Fruit fly (Drosophila melanogaster) whole organism, embryonic: ENCODE measurements around the gene CG42512.

Source experiments
- Abd-B ChIP-seq: fragments of 200-800 bp; sonication (Bioruptor generic); optimal IDR thresholded peaks from 2 replicates; lab custom pipeline; 2018; ENCODE audit warnings: missing biosample characterization, mild to moderate bottlenecking, missing genetic modification characterization, moderate library complexity
- Bdp1 ChIP-seq: fragments of 200-800 bp; sonication (Bioruptor generic); optimal IDR thresholded peaks from 3 replicates; lab custom pipeline; 2016; ENCODE audit warnings: missing biosample characterization, missing genetic modification characterization
- CG10147 ChIP-seq: fragments of 200-800 bp; sonication (Bioruptor generic); optimal IDR thresholded peaks from 2 replicates; lab custom pipeline; 2019; ENCODE audit warnings: missing biosample characterization, mild to moderate bottlenecking, missing genetic modification characterization, moderate library complexity
- CG1024 ChIP-seq: fragments of 200-800 bp; sonication (Bioruptor generic); IDR thresholded peaks from 2 replicates; pipeline ENCODE4 v1.3.6; 2022; ENCODE audit warnings: missing biosample characterization, missing genetic modification characterization
- CG11696 ChIP-seq: fragments of 200-800 bp; sonication (Bioruptor generic); IDR thresholded peaks from 2 replicates; pipeline ENCODE4 v1.3.6; 2022; ENCODE audit warnings: missing biosample characterization, missing genetic modification characterization
- CG12236 ChIP-seq: fragments of 200-800 bp; sonication (Bioruptor generic); optimal IDR thresholded peaks from 2 replicates; lab custom pipeline; 2016; ENCODE audit warnings: missing biosample characterization, missing genetic modification characterization
- CG12659 ChIP-seq: fragments of 200-800 bp; sonication (Bioruptor generic); optimal IDR thresholded peaks from 3 replicates; lab custom pipeline; 2017; ENCODE audit warnings: mild to moderate bottlenecking, missing biosample characterization, missing genetic modification reagents, missing genetic modification characterization
- CG14710 ChIP-seq: fragments of 200-800 bp; sonication (Bioruptor generic); optimal IDR thresholded peaks from 3 replicates; lab custom pipeline; 2019; ENCODE audit warnings: missing biosample characterization, mild to moderate bottlenecking, missing genetic modification characterization, moderate library complexity
- CG17359 ChIP-seq: fragments of 200-800 bp; sonication (Bioruptor generic); optimal IDR thresholded peaks from 3 replicates; lab custom pipeline; 2018; ENCODE audit warnings: missing biosample characterization, mild to moderate bottlenecking, missing genetic modification characterization, moderate library complexity
- CG17361 ChIP-seq: fragments of 200-800 bp; sonication (Bioruptor generic); IDR thresholded peaks from 3 replicates; pipeline ENCODE4 v1.3.6; 2022; ENCODE audit warnings: missing biosample characterization, missing genetic modification characterization
- CG17912 ChIP-seq: fragments of 200-800 bp; sonication (Bioruptor generic); optimal IDR thresholded peaks from 2 replicates; lab custom pipeline; 2018; ENCODE audit warnings: missing biosample characterization, mild to moderate bottlenecking, missing genetic modification characterization
- CG18619 ChIP-seq: fragments of 200-800 bp; sonication (Bioruptor generic); optimal IDR thresholded peaks from 3 replicates; lab custom pipeline; 2017; ENCODE audit warnings: missing biosample characterization, mild to moderate bottlenecking, missing genetic modification characterization
- CG30020 ChIP-seq: fragments of 200-800 bp; optimal IDR thresholded peaks from 2 replicates; lab custom pipeline; 2019; ENCODE audit warnings: missing biosample characterization, mild to moderate bottlenecking, missing genetic modification characterization, moderate library complexity
- CG30403 ChIP-seq: fragments of 200-800 bp; sonication (Bioruptor generic); optimal IDR thresholded peaks from 3 replicates; lab custom pipeline; 2016; ENCODE audit warnings: missing biosample characterization, missing genetic modification characterization
- CG3847 ChIP-seq: fragments of 200-800 bp; sonication (Bioruptor generic); IDR thresholded peaks from 2 replicates; pipeline ENCODE4 v1.3.6; 2022; ENCODE audit warnings: missing biosample characterization, missing genetic modification characterization
- CG3995 ChIP-seq: fragments of 200-800 bp; sonication (Bioruptor generic); optimal IDR thresholded peaks from 3 replicates; lab custom pipeline; 2016; ENCODE audit warnings: missing biosample characterization, missing genetic modification characterization
- CG4854 ChIP-seq: fragments of 200-800 bp; sonication (Bioruptor generic); optimal IDR thresholded peaks from 2 replicates; lab custom pipeline; 2016; ENCODE audit warnings: missing biosample characterization, missing genetic modification characterization, inconsistent platforms
- CG6683 ChIP-seq: fragments of 200-800 bp; sonication (Bioruptor generic); optimal IDR thresholded peaks from 2 replicates; lab custom pipeline; 2017; ENCODE audit warnings: missing biosample characterization, mild to moderate bottlenecking, missing genetic modification characterization, missing genetic modification reagents
- CG9797 ChIP-seq: fragments of 200-800 bp; sonication (Bioruptor generic); optimal IDR thresholded peaks from 3 replicates; lab custom pipeline; 2018; ENCODE audit warnings: missing biosample characterization, mild to moderate bottlenecking, missing genetic modification characterization
- CTCF ChIP-seq: fragments of 200-800 bp; sonication (Bioruptor generic); optimal IDR thresholded peaks from 2 replicates; lab custom pipeline; 2017; ENCODE audit warnings: missing biosample characterization, mild to moderate bottlenecking, missing genetic modification characterization, moderate library complexity
- D19A ChIP-seq: fragments of 200-800 bp; optimal IDR thresholded peaks from 3 replicates; lab custom pipeline; 2019; ENCODE audit warnings: missing biosample characterization, mild to moderate bottlenecking, missing genetic modification characterization, moderate library complexity
- Doc3 ChIP-seq: fragments of 200-800 bp; sonication (Bioruptor generic); IDR thresholded peaks from 3 replicates; pipeline ENCODE4 v1.3.6; 2022; ENCODE audit warnings: missing biosample characterization, missing genetic modification characterization; ENCODE audit not compliant: partially characterized antibody
- Dref ChIP-seq: fragments of 200-800 bp; sonication (Bioruptor generic); IDR thresholded peaks from 2 replicates; pipeline ENCODE4 v1.3.6; 2022; ENCODE audit warnings: missing biosample characterization, missing genetic modification characterization
- HLH4C ChIP-seq: fragments of 200-800 bp; sonication (Bioruptor generic); IDR thresholded peaks from 3 replicates; pipeline ENCODE4 v1.3.6; 2022; ENCODE audit warnings: missing biosample characterization, missing genetic modification characterization; ENCODE audit not compliant: partially characterized antibody
- Hey ChIP-seq: fragments of 200-800 bp; sonication (Bioruptor generic); optimal IDR thresholded peaks from 3 replicates; lab custom pipeline; 2018; ENCODE audit warnings: missing biosample characterization, mild to moderate bottlenecking, missing genetic modification characterization
- HmgZ ChIP-seq: fragments of 200-800 bp; sonication (Bioruptor generic); optimal IDR thresholded peaks from 2 replicates; lab custom pipeline; 2018; ENCODE audit warnings: missing biosample characterization, mild to moderate bottlenecking, missing genetic modification characterization
- Hmx ChIP-seq: fragments of 200-800 bp; sonication (Bioruptor generic); optimal IDR thresholded peaks from 2 replicates; lab custom pipeline; 2016; ENCODE audit warnings: missing biosample characterization, missing genetic modification characterization
- NfI ChIP-seq: fragments of 200-800 bp; sonication (Bioruptor generic); optimal IDR thresholded peaks from 3 replicates; lab custom pipeline; 2018; ENCODE audit warnings: missing biosample characterization, mild to moderate bottlenecking, missing genetic modification characterization, moderate library complexity
- Opbp ChIP-seq: fragments of 200-800 bp; sonication (Bioruptor generic); IDR thresholded peaks from 3 replicates; pipeline ENCODE4 v1.3.6; 2022; ENCODE audit warnings: missing biosample characterization, missing genetic modification characterization; ENCODE audit not compliant: partially characterized antibody
- Optix ChIP-seq: fragments of 200-800 bp; sonication (Bioruptor generic); IDR thresholded peaks from 3 replicates; pipeline ENCODE4 v1.3.6; 2022; ENCODE audit warnings: missing biosample characterization, missing genetic modification characterization
- Sry-β ChIP-seq: fragments of 200-800 bp; sonication (Bioruptor generic); optimal IDR thresholded peaks from 2 replicates; lab custom pipeline; 2018; ENCODE audit warnings: missing biosample characterization, mild to moderate bottlenecking, missing genetic modification characterization, moderate library complexity
- Sry-δ ChIP-seq: fragments of 200-800 bp; sonication (Bioruptor generic); optimal IDR thresholded peaks from 2 replicates; lab custom pipeline; 2016; ENCODE audit warnings: missing biosample characterization, missing genetic modification characterization
- amos ChIP-seq: fragments of 200-800 bp; sonication (Bioruptor generic); IDR thresholded peaks from 2 replicates; pipeline ENCODE4 v1.3.6; 2022; ENCODE audit warnings: missing biosample characterization, missing genetic modification characterization; ENCODE audit not compliant: partially characterized antibody
- ash1 ChIP-seq: fragments of 200-800 bp; sonication (Bioruptor generic); optimal IDR thresholded peaks from 2 replicates; lab custom pipeline; 2018; ENCODE audit warnings: missing biosample characterization, mild to moderate bottlenecking, missing genetic modification characterization
- bbx ChIP-seq: fragments of 200-800 bp; sonication (Bioruptor generic); IDR thresholded peaks from 2 replicates; pipeline ENCODE4 v1.3.6; 2022; ENCODE audit warnings: missing biosample characterization, missing genetic modification characterization; ENCODE audit not compliant: partially characterized antibody
- btn ChIP-seq: fragments of 200-800 bp; sonication (Bioruptor generic); optimal IDR thresholded peaks from 2 replicates; lab custom pipeline; 2016; ENCODE audit warnings: missing biosample characterization, missing genetic modification characterization
- ewg ChIP-seq: fragments of 200-800 bp; sonication (Bioruptor generic); optimal IDR thresholded peaks from 3 replicates; lab custom pipeline; 2017; ENCODE audit warnings: mild to moderate bottlenecking, missing biosample characterization, missing genetic modification reagents, missing genetic modification characterization
- ftz-f1 ChIP-seq: fragments of 200-800 bp; sonication (Bioruptor generic); optimal IDR thresholded peaks from 2 replicates; lab custom pipeline; 2016; ENCODE audit warnings: missing biosample characterization, missing genetic modification characterization
- gce ChIP-seq: fragments of 200-800 bp; sonication (Bioruptor generic); IDR thresholded peaks from 3 replicates; pipeline ENCODE4 v1.3.6; 2022; ENCODE audit warnings: missing biosample characterization, missing genetic modification characterization
- hth ChIP-seq: fragments of >200 bp; optimal IDR thresholded peaks from 2 replicates; lab custom pipeline; 2017; ENCODE audit warnings: inconsistent platforms
- insv ChIP-seq, 2 experiments: fragments of 200-800 bp; sonication (Bioruptor generic); optimal IDR thresholded peaks; 3 replicates each; lab custom pipeline; 2016 to 2018; ENCODE audit warnings: missing biosample characterization in 2 of 2, missing genetic modification characterization in 2 of 2
- lov ChIP-seq, 2 experiments: fragments of 200-800 bp in 1 of 2; fragments of >200 bp in 1 of 2; sonication (Bioruptor generic) in 1 of 2; IDR thresholded peaks in 1 of 2; optimal IDR thresholded peaks in 1 of 2; 2 replicates in 1 of 2; 3 replicates in 1 of 2; pipeline versions ENCODE4 v1.3.6 to Lab custom; 2017 to 2022; ENCODE audit warnings: missing biosample characterization in 1 of 2, missing genetic modification characterization in 1 of 2
- maf-S ChIP-seq: fragments of 200-800 bp; sonication (Bioruptor generic); optimal IDR thresholded peaks from 2 replicates; lab custom pipeline; 2016; ENCODE audit warnings: missing biosample characterization, missing genetic modification characterization
- org-1 ChIP-seq: fragments of 200-800 bp; sonication (Bioruptor generic); optimal IDR thresholded peaks from 2 replicates; lab custom pipeline; 2017; ENCODE audit warnings: missing biosample characterization, missing genetic modification characterization
- pho ChIP-seq: fragments of 200-800 bp; sonication (Bioruptor generic); optimal IDR thresholded peaks from 2 replicates; lab custom pipeline; 2016; ENCODE audit warnings: missing biosample characterization, missing genetic modification characterization
- pita ChIP-seq: fragments of 200-800 bp; sonication (Bioruptor generic); optimal IDR thresholded peaks from 2 replicates; lab custom pipeline; 2017; ENCODE audit warnings: missing biosample characterization, mild to moderate bottlenecking, missing genetic modification characterization
- rib ChIP-seq: fragments of 200-800 bp; sonication (Bioruptor generic); IDR thresholded peaks from 2 replicates; pipeline ENCODE4 v1.3.6; 2022; ENCODE audit warnings: missing biosample characterization, missing genetic modification characterization
- sens ChIP-seq: fragments of 200-800 bp; sonication (Bioruptor generic); peaks from one replicate; lab custom pipeline; 2016; ENCODE audit warnings: missing biosample characterization, missing genetic modification characterization
- ssp ChIP-seq: fragments of 200-800 bp; sonication (Bioruptor generic); IDR thresholded peaks from 2 replicates; pipeline ENCODE4 v1.3.6; 2022; ENCODE audit warnings: missing biosample characterization, missing genetic modification characterization
- tna ChIP-seq: fragments of 200-800 bp; sonication (Bioruptor generic); IDR thresholded peaks from 2 replicates; pipeline ENCODE4 v1.3.6; 2022; ENCODE audit warnings: missing biosample characterization, missing genetic modification characterization; ENCODE audit not compliant: partially characterized antibody
- vvl ChIP-seq: fragments of 200-800 bp; sonication (Bioruptor generic); IDR thresholded peaks from 2 replicates; pipeline ENCODE4 v1.3.6; 2022; ENCODE audit warnings: missing biosample characterization, missing genetic modification characterization

CG42512 gene

dm6 chrX:16695658-16696181 lies 44.5 kb downstream of the CG42512 start, which contains the start of gene CG4678 (continued):
- peak; percentile 31; the same call in 1 of the 2 replicates for TF ChIP-seq ssp (GFP tag; lab: Robert Waterston, UW)
- TF ChIP-seq Dref, result peak; percentile 46; the same call in 1 of the 2 replicates
- TF ChIP-seq CG9797 (GFP tag; lab: Kevin White, UChicago), result peak; percentile 22
- no peak for TF ChIP-seq CG11696
- no peak for TF ChIP-seq NfI (GFP tag; lab: Kevin White, UChicago)
- no peak for TF ChIP-seq CG10147 (GFP tag; lab: Kevin White, UChicago)
- no peak for TF ChIP-seq bbx (GFP tag; lab: Robert Waterston, UW)
- no peak for TF ChIP-seq CG30403 (GFP tag; lab: Kevin White, UChicago)
- peak; percentile 52; the same call in 2 of the 3 replicates for TF ChIP-seq Opbp (GFP tag; lab: Robert Waterston, UW)
- no peak for TF ChIP-seq CG17912 (GFP tag; lab: Kevin White, UChicago)
- TF ChIP-seq Hey (tag; lab: Kevin White, UChicago), result no peak
- peak; percentile 20 for TF ChIP-seq HmgZ (tag; lab: Kevin White, UChicago)
- TF ChIP-seq ftz-f1 (GFP tag; lab: Kevin White, UChicago), result no peak
- no peak for TF ChIP-seq org-1 (GFP tag; lab: Kevin White, UChicago)
- no peak for TF ChIP-seq gce
- no peak for TF ChIP-seq lov (optimal IDR thresholded peaks at IDR 0.05; lab: Kevin White, UChicago)
- TF ChIP-seq lov (GFP tag; IDR thresholded peaks at IDR 0.05; lab: Robert Waterston, UW), result no peak
- no peak for TF ChIP-seq maf-S (GFP tag; lab: Kevin White, UChicago)
- no peak for TF ChIP-seq CG18619 (GFP tag; lab: Kevin White, UChicago)
- TF ChIP-seq pho, result no peak
- TF ChIP-seq hth (lab: Kevin White, UChicago), result no peak
- no peak for TF ChIP-seq CG30020 (tag; lab: Kevin White, UChicago)
- TF ChIP-seq CG4854 (GFP tag; lab: Kevin White, UChicago), result no peak
- peak; percentile 73 for TF ChIP-seq sens (GFP tag; lab: Kevin White, UChicago)
- no peak for TF ChIP-seq CG17361 (GFP tag; lab: Robert Waterston, UW)
- peak; percentile 23 for TF ChIP-seq CG14710
- TF ChIP-seq Sry-δ, result peak; percentile 9
- TF ChIP-seq CG1024, result no peak
- TF ChIP-seq amos (GFP tag; lab: Robert Waterston, UW), result peak; percentile 32; the same call in 1 of the 2 replicates
- peak; percentile 36 for TF ChIP-seq CG12659 (GFP tag; lab: Kevin White, UChicago)
- no peak for TF ChIP-seq rib
- no peak for TF ChIP-seq vvl (GFP tag; lab: Robert Waterston, UW)
- TF ChIP-seq Hmx (GFP tag; lab: Kevin White, UChicago), result no peak
- peak; percentile 0 for TF ChIP-seq ewg (GFP tag; lab: Kevin White, UChicago)
- no peak for TF ChIP-seq CG3995 (GFP tag; lab: Kevin White, UChicago)
- TF ChIP-seq Doc3 (GFP tag; lab: Robert Waterston, UW), result no peak
- peak; percentile 8 for TF ChIP-seq CG17359
- TF ChIP-seq pita (GFP tag; lab: Kevin White, UChicago), result no peak
- no peak for TF ChIP-seq D19A
- no peak for TF ChIP-seq CG3847 (GFP tag; lab: Robert Waterston, UW)
- no peak for TF ChIP-seq Optix
- no peak for TF ChIP-seq insv (GFP tag; optimal IDR thresholded peaks at IDR 0.05; lab: Kevin White, UChicago)
- TF ChIP-seq tna (GFP tag; lab: Robert Waterston, UW), result no peak
- TF ChIP-seq Sry-β, result no peak
- peak; percentile 56 for TF ChIP-seq CTCF (GFP tag; lab: Kevin White, UChicago)
- TF ChIP-seq CG6683 (GFP tag; lab: Kevin White, UChicago), result no peak
- TF ChIP-seq Abd-B (GFP tag; lab: Kevin White, UChicago), result peak; percentile 44
- TF ChIP-seq HLH4C (GFP tag; lab: Robert Waterston, UW), result no peak
- TF ChIP-seq btn, result no peak
- no peak for TF ChIP-seq Bdp1 (GFP tag; lab: Kevin White, UChicago)
- no peak for TF ChIP-seq CG12236 (GFP tag; lab: Kevin White, UChicago)
- no peak for TF ChIP-seq ash1 (GFP tag; lab: Kevin White, UChicago)
